Worm (Caenorhabditis elegans) whole organism, mixed stage, embryonic: ENCODE results near the gene R102.8.

Experiments used
- bed-3 ChIP-seq: fragments of 200-800 bp; sonication (Bioruptor generic); optimal IDR thresholded peaks from 3 replicates; lab custom pipeline; 2018; ENCODE audit warnings: mild to moderate bottlenecking, missing genetic modification characterization, moderate library complexity, missing compliant biosample characterization
- blmp-1 ChIP-seq: fragments of 150-350 bp; optimal IDR thresholded peaks from 2 replicates; lab custom pipeline; 2014; ENCODE audit warnings: missing biosample characterization, missing genetic modification characterization
- ceh-39 ChIP-seq: fragments of 150-350 bp; optimal IDR thresholded peaks from 2 replicates; lab custom pipeline; 2014; ENCODE audit warnings: missing biosample characterization, missing genetic modification characterization
- ceh-43 ChIP-seq: fragments of 200-800 bp; sonication (Bioruptor generic); optimal IDR thresholded peaks from 2 replicates; lab custom pipeline; 2018; ENCODE audit warnings: mild to moderate bottlenecking, missing genetic modification characterization, moderate library complexity, missing compliant biosample characterization
- ceh-83 ChIP-seq: fragments of 200-800 bp; sonication (Bioruptor generic); optimal IDR thresholded peaks from 2 replicates; lab custom pipeline; 2018; ENCODE audit warnings: mild to moderate bottlenecking, missing genetic modification characterization, missing compliant biosample characterization
- ces-1 ChIP-seq: fragments of 150-350 bp; optimal IDR thresholded peaks from 2 replicates; lab custom pipeline; 2014; ENCODE audit warnings: missing biosample characterization, missing genetic modification reagents, missing genetic modification characterization
- cnd-1 ChIP-seq: fragments of 200-800 bp; sonication (Bioruptor generic); optimal IDR thresholded peaks from 2 replicates; lab custom pipeline; 2018; ENCODE audit warnings: mild to moderate bottlenecking, missing genetic modification characterization, missing compliant biosample characterization
- drap-1 ChIP-seq: fragments of 200-800 bp; sonication (Bioruptor generic); optimal IDR thresholded peaks from 3 replicates; lab custom pipeline; 2018; ENCODE audit warnings: mild to moderate bottlenecking, missing genetic modification characterization, missing compliant biosample characterization
- elt-1 ChIP-seq: sonication (generic microtip); optimal IDR thresholded peaks from 2 replicates; lab custom pipeline; 2017; ENCODE audit warnings: missing genetic modification characterization, mild to moderate bottlenecking, missing compliant biosample characterization, antibody characterized with exemption, moderate library complexity, borderline replicate concordance; ENCODE audit not compliant: insufficient read depth
- elt-3 ChIP-seq: fragments of 150-350 bp; optimal IDR thresholded peaks from 2 replicates; lab custom pipeline; 2014; ENCODE audit warnings: missing biosample characterization, missing genetic modification characterization
- flh-1 ChIP-seq: fragments of 200-800 bp; sonication (Bioruptor generic); optimal IDR thresholded peaks from 2 replicates; lab custom pipeline; 2018; ENCODE audit warnings: mild to moderate bottlenecking, missing genetic modification characterization, moderate library complexity, missing compliant biosample characterization
- ham-2 ChIP-seq: fragments of 200-800 bp; sonication (Bioruptor generic); optimal IDR thresholded peaks from 2 replicates; lab custom pipeline; 2018; ENCODE audit warnings: mild to moderate bottlenecking, missing genetic modification characterization, missing compliant biosample characterization
- hlh-1 ChIP-seq: fragments of 150-350 bp; optimal IDR thresholded peaks from 2 replicates; lab custom pipeline; 2014; ENCODE audit warnings: missing biosample characterization, missing genetic modification reagents, missing genetic modification characterization
- lin-13 ChIP-seq: fragments of 150-350 bp; optimal IDR thresholded peaks from 2 replicates; lab custom pipeline; 2014; ENCODE audit warnings: missing biosample characterization, missing genetic modification characterization
- lin-32 ChIP-seq: fragments of 200-800 bp; sonication (Bioruptor generic); optimal IDR thresholded peaks from 2 replicates; lab custom pipeline; 2018; ENCODE audit warnings: mild to moderate bottlenecking, missing genetic modification characterization, missing compliant biosample characterization
- lsy-2 ChIP-seq: fragments of 150-350 bp; optimal IDR thresholded peaks from 2 replicates; lab custom pipeline; 2014; ENCODE audit warnings: missing biosample characterization, missing genetic modification characterization
- mab-5 ChIP-seq: fragments of 150-350 bp; optimal IDR thresholded peaks from 2 replicates; lab custom pipeline; 2014; ENCODE audit warnings: missing biosample characterization, missing genetic modification characterization
- mls-2 ChIP-seq: sonication (generic microtip); optimal IDR thresholded peaks from 2 replicates; lab custom pipeline; 2016; ENCODE audit warnings: mild to moderate bottlenecking, missing genetic modification characterization, moderate library complexity, missing compliant biosample characterization
- nhr-12 ChIP-seq: fragments of 150-350 bp; optimal IDR thresholded peaks from 2 replicates; lab custom pipeline; 2014; ENCODE audit warnings: missing biosample characterization, missing genetic modification characterization
- nhr-2 ChIP-seq: fragments of 150-350 bp; optimal IDR thresholded peaks from 2 replicates; lab custom pipeline; 2014; ENCODE audit warnings: missing biosample characterization, missing genetic modification characterization
- nhr-237 ChIP-seq: fragments of 150-350 bp; optimal IDR thresholded peaks from 2 replicates; lab custom pipeline; 2014; ENCODE audit warnings: missing biosample characterization, missing genetic modification characterization
- nhr-28 ChIP-seq: fragments of 150-350 bp; optimal IDR thresholded peaks from 2 replicates; lab custom pipeline; 2014; ENCODE audit warnings: missing biosample characterization, missing genetic modification characterization
- nhr-76 ChIP-seq: sonication (generic microtip); optimal IDR thresholded peaks from 2 replicates; lab custom pipeline; 2017; ENCODE audit warnings: missing biosample characterization, missing genetic modification characterization
- pha-4 ChIP-seq: fragments of 150-350 bp; optimal IDR thresholded peaks from 2 replicates; lab custom pipeline; 2018; ENCODE audit warnings: missing biosample characterization, missing genetic modification reagents, missing genetic modification characterization
- sem-2 ChIP-seq: fragments of 200-800 bp; sonication (Bioruptor generic); optimal IDR thresholded peaks from 2 replicates; lab custom pipeline; 2018; ENCODE audit warnings: mild to moderate bottlenecking, missing genetic modification characterization, missing compliant biosample characterization
- snpc-4 ChIP-seq: fragments of 150-350 bp; optimal IDR thresholded peaks from 2 replicates; lab custom pipeline; 2014; ENCODE audit warnings: missing biosample characterization, missing genetic modification characterization
- sptf-1 ChIP-seq: sonication (generic microtip); optimal IDR thresholded peaks from 2 replicates; lab custom pipeline; 2017; ENCODE audit warnings: mild to moderate bottlenecking, missing genetic modification characterization, moderate library complexity, missing compliant biosample characterization
- tbx-8 ChIP-seq: fragments of 200-800 bp; sonication (Bioruptor generic); optimal IDR thresholded peaks from 2 replicates; lab custom pipeline; 2018; ENCODE audit warnings: mild to moderate bottlenecking, missing genetic modification characterization, moderate library complexity, missing compliant biosample characterization
- unc-120 ChIP-seq: sonication (generic microtip); optimal IDR thresholded peaks from 2 replicates; lab custom pipeline; 2017; ENCODE audit warnings: missing genetic modification characterization, missing compliant biosample characterization; ENCODE audit not compliant: poor library complexity, severe bottlenecking
- unc-39 ChIP-seq: fragments of 150-350 bp; optimal IDR thresholded peaks from 2 replicates; lab custom pipeline; 2014; ENCODE audit warnings: missing biosample characterization, missing genetic modification characterization
- unc-62 ChIP-seq: fragments of 150-350 bp; optimal IDR thresholded peaks from 2 replicates; lab custom pipeline; 2014; ENCODE audit warnings: missing biosample characterization, missing genetic modification reagents, missing genetic modification characterization
- zip-8 ChIP-seq: fragments of 150-350 bp; optimal IDR thresholded peaks from 2 replicates; lab custom pipeline; 2014; ENCODE audit warnings: missing biosample characterization, missing genetic modification characterization
- ztf-11 ChIP-seq: fragments of 150-350 bp; optimal IDR thresholded peaks from 2 replicates; lab custom pipeline; 2014; ENCODE audit warnings: missing biosample characterization, missing genetic modification characterization

The R102.8 gene

DNA sequence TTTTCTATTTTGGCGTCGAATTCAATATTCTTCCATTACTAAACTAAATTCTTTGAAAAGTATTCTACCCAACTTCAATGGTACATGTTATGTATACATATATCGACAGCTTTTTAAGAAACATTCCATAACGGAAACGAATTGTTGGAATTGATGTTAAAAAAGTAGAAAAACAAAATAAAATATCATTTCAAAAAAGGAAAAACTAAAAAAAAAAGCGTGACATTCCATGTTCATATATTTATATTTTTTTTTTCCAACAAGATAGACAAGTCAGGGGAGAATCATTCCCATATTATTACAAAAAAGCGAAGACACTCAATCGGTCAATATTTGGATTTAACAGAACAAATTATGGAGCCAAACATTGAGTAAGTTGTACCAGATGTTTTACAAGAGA lies 15.1 kb upstream of the R102.8 start, which contains the start of gene R102.10:
R102.10 (plus strand) TSS at position 301 of the 400 bp plus-strand sequence.
- TF ChIP-seq ztf-11 (no peak), unc-62 (GFP tag; lab: Kevin White, UChicago) (no peak), ceh-39 (tag; lab: Kevin White, UChicago) (no peak), elt-3 (tag; lab: Kevin White, UChicago) (no peak), bed-3 (GFP tag; lab: Kevin White, UChicago) (no peak), unc-39 (tag; lab: Kevin White, UChicago) (no peak), nhr-12 (no peak), hlh-1 (tag; lab: Kevin White, UChicago) (no peak), mab-5 (tag; lab: Kevin White, UChicago) (no peak), snpc-4 (no peak), nhr-237 (tag; lab: Kevin White, UChicago) (no peak), nhr-2 (no peak), nhr-28 (tag; lab: Kevin White, UChicago) (no peak), sem-2 (no peak)

DNA sequence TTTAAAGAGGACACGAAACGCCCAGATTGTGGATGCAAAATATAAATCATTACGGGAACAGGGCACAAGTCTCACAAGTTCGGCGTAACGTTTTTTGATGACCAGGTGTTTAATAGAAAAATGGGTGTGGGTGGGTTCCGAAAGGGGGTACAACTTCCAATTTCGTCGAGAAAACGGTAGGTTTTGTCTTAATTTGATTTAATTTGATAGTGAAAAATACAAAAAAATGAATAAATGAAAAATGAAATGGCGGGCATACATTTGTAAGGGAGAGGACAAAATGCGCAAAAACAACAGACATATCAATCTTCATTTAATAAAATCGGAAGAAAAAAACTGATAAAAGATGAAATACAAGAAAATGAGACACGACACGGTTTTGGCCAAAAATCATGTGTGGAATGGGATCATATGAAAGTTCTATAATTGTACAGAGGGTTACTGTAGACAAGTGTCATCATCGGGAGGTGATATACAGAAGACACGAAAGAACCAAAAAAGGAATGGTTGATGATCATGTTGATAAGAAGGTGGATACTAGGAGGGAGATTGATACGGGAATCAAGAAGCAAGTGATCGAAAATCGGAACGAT lies 11.9 kb upstream of the R102.8 start:
- TF ChIP-seq unc-120 (no peak), ceh-39 (tag; lab: Kevin White, UChicago) (no peak), flh-1 (GFP tag; lab: Kevin White, UChicago) (no peak), sem-2 (no peak), lin-32 (GFP tag; lab: Kevin White, UChicago) (no peak), unc-62 (GFP tag; lab: Kevin White, UChicago) (no peak), ces-1 (GFP tag; lab: Kevin White, UChicago) (no peak), nhr-237 (tag; lab: Kevin White, UChicago) (no peak), tbx-8 (GFP tag; lab: Kevin White, UChicago) (no peak), blmp-1 (no peak), ztf-11 (no peak), nhr-2 (no peak)

DNA sequence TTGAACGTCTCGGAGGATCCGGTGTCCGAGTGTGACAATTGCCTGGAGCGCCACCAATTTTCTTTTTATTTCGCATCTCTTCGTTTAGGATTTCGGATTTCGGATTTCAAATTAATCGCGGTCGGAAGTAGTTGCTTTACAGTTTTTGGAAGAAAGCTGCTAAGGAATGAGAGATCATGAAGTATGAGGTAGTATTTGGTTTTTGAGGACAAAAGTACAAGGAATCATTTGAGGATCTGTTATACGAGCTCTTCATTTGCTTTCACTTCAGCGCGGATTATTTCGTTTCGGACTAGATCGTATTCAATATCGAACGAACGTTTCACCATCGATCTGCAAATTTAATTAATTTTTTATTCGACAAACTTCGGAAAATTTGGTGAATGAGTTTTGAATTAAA lies 9.6 kb upstream of the R102.8 start, which contains the start of gene R102.11:
R102.11 (minus strand) TSS at position 101 of the 400 bp plus-strand sequence.
- TF ChIP-seq ham-2 (GFP tag; lab: Kevin White, UChicago), result no peak
- no peak for TF ChIP-seq lsy-2 (tag; lab: Kevin White, UChicago)
- TF ChIP-seq cnd-1 (tag; lab: Kevin White, UChicago), result no peak
- TF ChIP-seq nhr-76 (tag; lab: Kevin White, UChicago), result no peak
- no peak for TF ChIP-seq nhr-12
- TF ChIP-seq hlh-1 (tag; lab: Kevin White, UChicago), result no peak
- TF ChIP-seq ceh-43, result no peak
- no peak for TF ChIP-seq sem-2
- TF ChIP-seq nhr-237 (tag; lab: Kevin White, UChicago), result no peak
- TF ChIP-seq drap-1, result no peak
- TF ChIP-seq tbx-8 (GFP tag; lab: Kevin White, UChicago), result no peak
- no peak for TF ChIP-seq unc-62 (GFP tag; lab: Kevin White, UChicago)
- TF ChIP-seq ztf-11, result no peak
- TF ChIP-seq bed-3 (GFP tag; lab: Kevin White, UChicago), result no peak
- no peak for TF ChIP-seq nhr-2
- no peak for TF ChIP-seq unc-120
- TF ChIP-seq ceh-83, result no peak
- no peak for TF ChIP-seq mls-2 (tag; lab: Kevin White, UChicago)
- no peak for TF ChIP-seq lin-32 (GFP tag; lab: Kevin White, UChicago)
- no peak for TF ChIP-seq lin-13

DNA sequence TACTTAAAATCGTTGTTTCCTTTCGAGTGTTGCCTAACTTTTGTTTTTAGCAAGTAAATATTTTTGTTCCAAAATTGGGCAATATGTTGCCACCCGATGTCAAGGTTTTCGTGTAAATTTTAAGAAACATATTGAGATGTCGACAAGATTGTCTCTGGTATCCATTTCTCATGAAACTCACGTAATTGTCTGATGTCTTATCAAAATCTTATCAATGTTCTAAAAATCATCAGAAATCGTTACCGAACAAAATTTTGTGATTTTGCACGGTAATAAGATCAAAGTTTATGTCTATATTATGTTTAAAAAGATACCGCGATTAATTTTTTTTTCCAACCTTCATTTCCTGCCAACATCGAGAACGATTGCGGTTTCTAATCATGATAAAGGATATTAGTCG lies 9.0 kb upstream of the R102.8 start:
- TF ChIP-seq bed-3 (GFP tag; lab: Kevin White, UChicago), result no peak
- TF ChIP-seq drap-1, result no peak
- TF ChIP-seq nhr-2, result no peak
- no peak for TF ChIP-seq pha-4
- TF ChIP-seq unc-39 (tag; lab: Kevin White, UChicago), result no peak
- no peak for TF ChIP-seq blmp-1
- TF ChIP-seq nhr-28 (tag; lab: Kevin White, UChicago), result no peak
- no peak for TF ChIP-seq nhr-237 (tag; lab: Kevin White, UChicago)
- no peak for TF ChIP-seq zip-8
- no peak for TF ChIP-seq ztf-11
- TF ChIP-seq lin-13, result no peak
- TF ChIP-seq sptf-1, result no peak
- TF ChIP-seq elt-3 (tag; lab: Kevin White, UChicago), result no peak
- no peak for TF ChIP-seq ceh-39 (tag; lab: Kevin White, UChicago)
- TF ChIP-seq elt-1 (tag; lab: Kevin White, UChicago), result no peak
- TF ChIP-seq ceh-83, result no peak
- no peak for TF ChIP-seq flh-1 (GFP tag; lab: Kevin White, UChicago)
- TF ChIP-seq hlh-1 (tag; lab: Kevin White, UChicago), result no peak
- no peak for TF ChIP-seq sem-2
